Worm (Caenorhabditis elegans) whole organism, young adult: Measurements from ENCODE around the gene tat-4.

Experiments used
- F10E7.11 ChIP-seq: sonication (generic microtip); optimal IDR thresholded peaks from 2 replicates; lab custom pipeline; 2017; ENCODE audit warnings: mild to moderate bottlenecking, missing genetic modification characterization, moderate library complexity, missing compliant biosample characterization
- K11D2.4 ChIP-seq: fragments of 200-800 bp; sonication (Bioruptor generic); IDR thresholded peaks from 2 replicates; pipeline ENCODE4 v1.3.6; 2022; ENCODE audit warnings: missing genetic modification reagents, missing genetic modification characterization, missing compliant biosample characterization
- ama-1 ChIP-seq, 3 experiments: fragments of 150-350 bp in 1 of 3; sonication (generic microtip) in 2 of 3; optimal IDR thresholded peaks; 2 replicates each; lab custom pipeline; 2014 to 2018; ENCODE audit warnings: missing biosample characterization in 2 of 3, missing genetic modification characterization in 2 of 3, missing genetic modification reagents in 2 of 3
- atf-7 ChIP-seq: sonication (generic microtip); optimal IDR thresholded peaks from 2 replicates; lab custom pipeline; 2017; ENCODE audit warnings: mild to moderate bottlenecking, missing genetic modification characterization, missing compliant biosample characterization
- bed-2 ChIP-seq: fragments of 200-800 bp; sonication (Bioruptor generic); IDR thresholded peaks from 2 replicates; pipeline ENCODE4 v1.3.6; 2022; ENCODE audit warnings: missing genetic modification reagents, missing genetic modification characterization, missing compliant biosample characterization
- dpl-1 ChIP-seq: fragments of 150-350 bp; optimal IDR thresholded peaks from 2 replicates; lab custom pipeline; 2014; ENCODE audit warnings: missing biosample characterization, missing genetic modification reagents, missing genetic modification characterization
- let-607 ChIP-seq, 2 experiments: fragments of 200-800 bp in 1 of 2; sonication (Bioruptor generic) in 1 of 2; sonication (generic microtip) in 1 of 2; optimal IDR thresholded peaks; 2 replicates each; lab custom pipeline; 2016 to 2018; ENCODE audit warnings: mild to moderate bottlenecking in 2 of 2, missing compliant biosample characterization in 2 of 2, missing genetic modification characterization in 2 of 2, moderate library complexity in 2 of 2, missing genotype in 1 of 2
- mxl-1 ChIP-seq: sonication (generic microtip); optimal IDR thresholded peaks from 2 replicates; lab custom pipeline; 2016; ENCODE audit warnings: missing genetic modification characterization, missing compliant biosample characterization
- nfyb-1 ChIP-seq: fragments of 200-800 bp; sonication (Bioruptor generic); IDR thresholded peaks from 2 replicates; pipeline ENCODE4 v1.3.6; 2022; ENCODE audit warnings: missing genetic modification reagents, missing genetic modification characterization, missing compliant biosample characterization
- nhr-90 ChIP-seq: sonication (generic microtip); optimal IDR thresholded peaks from 2 replicates; lab custom pipeline; 2016; ENCODE audit warnings: missing genotype, mild to moderate bottlenecking, missing genetic modification characterization, missing compliant biosample characterization
- unc-62 ChIP-seq: fragments of 150-350 bp; optimal IDR thresholded peaks from 2 replicates; lab custom pipeline; 2014; ENCODE audit warnings: missing biosample characterization, missing genetic modification reagents, missing genetic modification characterization

DNA sequence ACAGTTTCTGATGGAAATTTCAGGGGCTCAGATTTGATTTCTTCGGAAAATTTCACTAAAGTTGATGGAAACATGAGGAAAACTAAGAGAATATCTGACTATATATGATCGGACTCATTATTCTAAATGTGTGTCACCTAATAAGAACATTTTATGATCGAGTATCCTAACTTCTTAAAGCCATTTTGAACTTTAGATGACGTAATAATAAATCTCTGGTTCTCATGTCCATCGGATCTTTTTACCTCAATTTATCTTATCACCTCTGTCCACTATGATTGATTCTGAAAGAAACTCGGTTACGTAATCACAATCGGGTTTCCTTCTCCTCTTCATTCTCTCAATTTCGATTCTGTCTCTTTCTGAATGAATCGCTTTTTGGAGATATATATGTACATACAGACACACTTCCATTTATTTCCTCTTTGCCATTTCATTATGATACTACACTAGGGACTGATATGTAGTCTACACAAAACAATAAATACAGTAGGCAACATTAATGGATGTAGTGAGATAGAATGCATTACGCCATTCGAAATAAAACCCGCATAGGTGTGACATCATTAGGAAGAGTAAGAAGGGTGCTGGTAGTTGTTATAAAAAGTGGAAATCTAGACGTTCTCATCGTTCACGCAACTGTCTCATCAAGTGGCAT, 13.3 kb upstream of the tat-4 start:
- TF ChIP-seq nhr-90 (tag; lab: Kevin White, UChicago), result no peak
- TF ChIP-seq nfyb-1 (GFP tag; lab: Robert Waterston, UW), result no peak
- TF ChIP-seq ama-1 (optimal IDR thresholded peaks at IDR 0.05; lab: Kevin White, UChicago), result no peak
- TF ChIP-seq ama-1 (GFP tag; optimal IDR thresholded peaks at IDR 0.05; lab: Kevin White, UChicago), result no peak
- no peak for TF ChIP-seq F10E7.11 (tag; lab: Kevin White, UChicago)
- TF ChIP-seq let-607 (tag; optimal IDR thresholded peaks at IDR 0.05; lab: Kevin White, UChicago), result no peak
- no peak for TF ChIP-seq bed-2 (GFP tag; lab: Robert Waterston, UW)
- no peak for TF ChIP-seq atf-7 (tag; lab: Kevin White, UChicago)
- TF ChIP-seq dpl-1 (GFP tag; lab: Kevin White, UChicago), result no peak
- TF ChIP-seq unc-62 (GFP tag; lab: Kevin White, UChicago), result no peak
- no peak for TF ChIP-seq K11D2.4
- no peak for TF ChIP-seq mxl-1 (tag; lab: Kevin White, UChicago)
